Worm (Caenorhabditis elegans): ENCODE data around the gene ZK1320.11.

- TF ChIP-seq Y56A3A.18 (GFP tag; IDR thresholded peaks at IDR 0.05) (no peak), F57C9.4 (tag; optimal IDR thresholded peaks at IDR 0.05) (no peak), pha-4 (tag; optimal IDR thresholded peaks at IDR 0.05) (no peak), ztf-22 (GFP tag; optimal IDR thresholded peaks at IDR 0.05) (no peak), nhr-179 (tag; optimal IDR thresholded peaks at IDR 0.05) (no peak), attf-6 (GFP tag; IDR thresholded peaks at IDR 0.05) (no peak), Y53F4B.3 (GFP tag; IDR thresholded peaks at IDR 0.05) (no peak)
These were observed 50.5 kb downstream of the ZK1320.11 start, which contains the start of gene Y53C12A.6 for ce11 chrII:9717904-9718303.
